Worm (Caenorhabditis elegans) whole organism, L1 larva: ENCODE data around the gene R151.8.
A peak's percentile ranks its signal among the peaks of the same experiment; 100 is the strongest.

Source experiments
- C04F5.9 ChIP-seq: sonication (generic microtip); optimal IDR thresholded peaks from 2 replicates; lab custom pipeline; 2016; ENCODE audit warnings: missing genetic modification characterization, missing compliant biosample characterization
- C16A3.4 ChIP-seq: fragments of 150-350 bp; optimal IDR thresholded peaks from 2 replicates; lab custom pipeline; 2014; ENCODE audit warnings: missing biosample characterization, missing genetic modification characterization
- C34B4.2 ChIP-seq: sonication (generic microtip); optimal IDR thresholded peaks from 2 replicates; lab custom pipeline; 2017; ENCODE audit warnings: mild to moderate bottlenecking, missing genetic modification characterization, missing compliant biosample characterization
- F16B12.6 ChIP-seq: fragments of 150-350 bp; optimal IDR thresholded peaks from 2 replicates; lab custom pipeline; 2014; ENCODE audit warnings: missing biosample characterization, missing genetic modification characterization
- alr-1 ChIP-seq: fragments of 200-800 bp; sonication (Bioruptor generic); optimal IDR thresholded peaks from 2 replicates; lab custom pipeline; 2018; ENCODE audit warnings: borderline replicate concordance, mild to moderate bottlenecking, missing genetic modification characterization, missing compliant biosample characterization
- blmp-1 ChIP-seq: fragments of 150-350 bp; optimal IDR thresholded peaks from 2 replicates; lab custom pipeline; 2014; ENCODE audit warnings: missing biosample characterization, missing genetic modification characterization
- ceh-63 ChIP-seq: fragments of 200-800 bp; sonication (Bioruptor generic); optimal IDR thresholded peaks from 2 replicates; lab custom pipeline; 2018; ENCODE audit warnings: mild to moderate bottlenecking, missing genetic modification characterization, missing compliant biosample characterization
- ceh-82 ChIP-seq, 3 experiments: fragments of 150-350 bp in 1 of 3; sonication (generic microtip) in 2 of 3; optimal IDR thresholded peaks; 2 replicates each; lab custom pipeline; 2014 to 2017; ENCODE audit warnings: missing biosample characterization in 3 of 3, missing genetic modification characterization in 3 of 3
- ceh-88 ChIP-seq: fragments of 200-800 bp; sonication (Bioruptor generic); IDR thresholded peaks from 2 replicates; pipeline ENCODE4 v1.3.6; 2022; ENCODE audit warnings: missing genetic modification characterization, missing compliant biosample characterization
- dpl-1 ChIP-seq, 3 experiments: fragments of 150-350 bp in 2 of 3; sonication (generic microtip) in 1 of 3; optimal IDR thresholded peaks; 2 replicates each; lab custom pipeline; 2014 to 2017; ENCODE audit warnings: missing biosample characterization in 3 of 3, missing genetic modification characterization in 3 of 3, missing genetic modification reagents in 3 of 3
- dsc-1 ChIP-seq: sonication (generic microtip); optimal IDR thresholded peaks from 2 replicates; lab custom pipeline; 2016; ENCODE audit warnings: mild to moderate bottlenecking, missing genetic modification characterization, missing compliant biosample characterization
- efl-3 ChIP-seq: fragments of 200-800 bp; sonication (Bioruptor generic); optimal IDR thresholded peaks from 2 replicates; lab custom pipeline; 2018; ENCODE audit warnings: mild to moderate bottlenecking, missing genetic modification characterization, missing compliant biosample characterization
- elt-2 ChIP-seq: sonication (generic microtip); optimal IDR thresholded peaks from 2 replicates; lab custom pipeline; 2016; ENCODE audit warnings: missing genetic modification characterization, mild to moderate bottlenecking, inconsistent platforms, missing compliant biosample characterization, missing genetic modification reagents
- ets-5 ChIP-seq: fragments of 200-800 bp; sonication (Bioruptor generic); IDR thresholded peaks from 2 replicates; pipeline ENCODE4 v1.3.6; 2022; ENCODE audit warnings: missing genetic modification characterization, missing compliant biosample characterization
- fkh-10 ChIP-seq: sonication (generic microtip); optimal IDR thresholded peaks from 2 replicates; lab custom pipeline; 2017; ENCODE audit warnings: missing biosample characterization, missing genetic modification reagents, missing genetic modification characterization
- fkh-4 ChIP-seq: sonication (generic microtip); optimal IDR thresholded peaks from 2 replicates; lab custom pipeline; 2016; ENCODE audit warnings: missing compliant biosample characterization, missing genetic modification characterization, borderline replicate concordance
- fos-1 ChIP-seq: fragments of 150-350 bp; optimal IDR thresholded peaks from 2 replicates; lab custom pipeline; 2014; ENCODE audit warnings: missing biosample characterization, missing genetic modification characterization
- hpl-2 ChIP-seq: fragments of 150-350 bp; optimal IDR thresholded peaks from 2 replicates; lab custom pipeline; 2014; ENCODE audit warnings: missing biosample characterization, missing genetic modification reagents, missing genetic modification characterization
- irx-1 ChIP-seq: sonication (generic microtip); optimal IDR thresholded peaks from 2 replicates; lab custom pipeline; 2016; ENCODE audit warnings: missing genetic modification characterization, missing compliant biosample characterization
- isw-1 ChIP-seq: fragments of 200-800 bp; sonication (Bioruptor generic); IDR thresholded peaks from 2 replicates; pipeline ENCODE4 v1.3.6; 2022; ENCODE audit warnings: missing genetic modification characterization, missing compliant biosample characterization
- lin-13 ChIP-seq: fragments of 150-350 bp; optimal IDR thresholded peaks from 2 replicates; lab custom pipeline; 2014; ENCODE audit warnings: missing biosample characterization, missing genetic modification reagents, missing genetic modification characterization
- lin-14 ChIP-seq: fragments of 200-800 bp; sonication (Bioruptor generic); optimal IDR thresholded peaks from 2 replicates; lab custom pipeline; 2018; ENCODE audit warnings: mild to moderate bottlenecking, missing genetic modification characterization, moderate library complexity, missing compliant biosample characterization
- lin-39 ChIP-seq: fragments of 150-350 bp; optimal IDR thresholded peaks from 2 replicates; lab custom pipeline; 2014; ENCODE audit warnings: missing biosample characterization, missing genetic modification reagents, missing genetic modification characterization
- lir-3 ChIP-seq: sonication (generic microtip); optimal IDR thresholded peaks from 2 replicates; lab custom pipeline; 2016; ENCODE audit warnings: mild to moderate bottlenecking, missing genetic modification characterization, moderate library complexity, missing compliant biosample characterization; ENCODE audit not compliant: poor library complexity
- mep-1 ChIP-seq: fragments of 150-350 bp; optimal IDR thresholded peaks from 2 replicates; lab custom pipeline; 2014; ENCODE audit warnings: missing biosample characterization, missing genetic modification characterization
- nhr-11 ChIP-seq: fragments of 150-350 bp; optimal IDR thresholded peaks from 2 replicates; lab custom pipeline; 2014; ENCODE audit warnings: missing biosample characterization, missing genetic modification characterization
- nhr-19 ChIP-seq: fragments of 200-800 bp; sonication (Bioruptor generic); conservative IDR thresholded peaks from 2 replicates; pipeline ENCODE4 v1.3.6; 2022; ENCODE audit warnings: missing genetic modification characterization, missing compliant biosample characterization
- nhr-20 ChIP-seq: sonication (generic microtip); optimal IDR thresholded peaks from 2 replicates; lab custom pipeline; 2016; ENCODE audit warnings: mild to moderate bottlenecking, missing genetic modification characterization, missing compliant biosample characterization
- nhr-237 ChIP-seq: fragments of 150-350 bp; optimal IDR thresholded peaks from 2 replicates; lab custom pipeline; 2014; ENCODE audit warnings: missing biosample characterization, missing genetic modification characterization
- nhr-28 ChIP-seq: fragments of 150-350 bp; optimal IDR thresholded peaks from 2 replicates; lab custom pipeline; 2014; ENCODE audit warnings: missing biosample characterization, missing genetic modification characterization
- nhr-71 ChIP-seq: sonication (generic microtip); optimal IDR thresholded peaks from 2 replicates; lab custom pipeline; 2016; ENCODE audit warnings: mild to moderate bottlenecking, missing genetic modification characterization, moderate library complexity, missing compliant biosample characterization
- nhr-76 ChIP-seq: sonication (generic microtip); optimal IDR thresholded peaks from 2 replicates; lab custom pipeline; 2017; ENCODE audit warnings: missing biosample characterization, missing genetic modification characterization
- nhr-84 ChIP-seq: sonication (generic microtip); optimal IDR thresholded peaks from 2 replicates; lab custom pipeline; 2017; ENCODE audit warnings: missing biosample characterization, missing genetic modification characterization
- nhr-85 ChIP-seq: sonication (generic microtip); peaks from one replicate; lab custom pipeline; 2016; ENCODE audit warnings: missing genetic modification characterization, inconsistent platforms, missing compliant biosample characterization
- pag-3 ChIP-seq: sonication (generic microtip); optimal IDR thresholded peaks from 2 replicates; lab custom pipeline; 2017; ENCODE audit warnings: missing genetic modification characterization, mild to moderate bottlenecking, missing compliant biosample characterization, antibody characterized with exemption, borderline replicate concordance; ENCODE audit not compliant: insufficient read depth
- pax-3 ChIP-seq: fragments of 200-800 bp; sonication (Bioruptor generic); optimal IDR thresholded peaks from 2 replicates; lab custom pipeline; 2018; ENCODE audit warnings: mild to moderate bottlenecking, missing genetic modification characterization, moderate library complexity, missing compliant biosample characterization
- rnt-1 ChIP-seq: sonication (generic microtip); optimal IDR thresholded peaks from 2 replicates; lab custom pipeline; 2016; ENCODE audit warnings: mild to moderate bottlenecking, missing genetic modification characterization, moderate library complexity, missing compliant biosample characterization
- skn-1 ChIP-seq: fragments of 150-350 bp; optimal IDR thresholded peaks from 2 replicates; lab custom pipeline; 2014; ENCODE audit warnings: missing biosample characterization, missing genetic modification characterization
- snpc-4 ChIP-seq: fragments of 150-350 bp; optimal IDR thresholded peaks from 2 replicates; lab custom pipeline; 2014; ENCODE audit warnings: missing biosample characterization, missing genetic modification characterization
- sox-4 ChIP-seq: sonication (generic microtip); optimal IDR thresholded peaks from 2 replicates; lab custom pipeline; 2016; ENCODE audit warnings: missing genetic modification characterization, missing compliant biosample characterization
- sptf-1 ChIP-seq: fragments of 150-350 bp; optimal IDR thresholded peaks from 2 replicates; lab custom pipeline; 2014; ENCODE audit warnings: missing biosample characterization, missing genetic modification characterization
- sup-37 ChIP-seq: fragments of 200-800 bp; sonication (Bioruptor generic); optimal IDR thresholded peaks from 2 replicates; lab custom pipeline; 2018; ENCODE audit warnings: mild to moderate bottlenecking, missing genetic modification characterization, missing compliant biosample characterization
- swsn-7 ChIP-seq: sonication (generic microtip); optimal IDR thresholded peaks from 2 replicates; lab custom pipeline; 2016; ENCODE audit warnings: missing genetic modification characterization, missing compliant biosample characterization
- tbx-2 ChIP-seq: sonication (generic microtip); optimal IDR thresholded peaks from 2 replicates; lab custom pipeline; 2016; ENCODE audit warnings: missing genetic modification characterization, missing compliant biosample characterization
- unc-130 ChIP-seq: fragments of 150-350 bp; optimal IDR thresholded peaks from 2 replicates; lab custom pipeline; 2017; ENCODE audit warnings: missing biosample characterization, missing genetic modification characterization, inconsistent platforms
- unc-62 ChIP-seq: fragments of 150-350 bp; optimal IDR thresholded peaks from 2 replicates; lab custom pipeline; 2014; ENCODE audit warnings: missing biosample characterization, missing genetic modification reagents, missing genetic modification characterization
- unc-86 ChIP-seq: sonication (generic microtip); optimal IDR thresholded peaks from 2 replicates; lab custom pipeline; 2016; ENCODE audit warnings: missing genetic modification characterization, missing compliant biosample characterization
- vab-15 ChIP-seq: sonication (generic microtip); optimal IDR thresholded peaks from 2 replicates; lab custom pipeline; 2017; ENCODE audit warnings: missing genotype, mild to moderate bottlenecking, missing genetic modification characterization, missing compliant biosample characterization
- xbp-1 ChIP-seq: sonication (generic microtip); optimal IDR thresholded peaks from 2 replicates; lab custom pipeline; 2016; ENCODE audit warnings: missing genetic modification characterization, missing compliant biosample characterization
- zag-1 ChIP-seq: fragments of 150-350 bp; optimal IDR thresholded peaks from 2 replicates; lab custom pipeline; 2014; ENCODE audit warnings: missing biosample characterization, missing genetic modification characterization
- ztf-4 ChIP-seq: fragments of 150-350 bp; optimal IDR thresholded peaks from 2 replicates; lab custom pipeline; 2014; ENCODE audit warnings: missing biosample characterization, missing genetic modification characterization

Gene R151.8

ce11 chrIII:7229687-7230086 is at the start of gene R151.8:
R151.8 (minus strand) TSS chrIII:7229787.
- TF ChIP-seq nhr-85 (tag; lab: Kevin White, UChicago) = peak; percentile 13
- TF ChIP-seq fkh-10 (GFP tag; lab: Kevin White, UChicago) = no peak

- no peak for TF ChIP-seq ceh-63
- peak; percentile 2 for TF ChIP-seq tbx-2 (tag; lab: Kevin White, UChicago)
- peak; percentile 11 for TF ChIP-seq sox-4 (tag; lab: Kevin White, UChicago)
- TF ChIP-seq nhr-76 (tag; lab: Kevin White, UChicago) = no peak
- TF ChIP-seq sup-37 = no peak
- TF ChIP-seq vab-15 (tag; lab: Kevin White, UChicago) = no peak
- peak; percentile 41 to 65 (median 64) for TF ChIP-seq dpl-1 (GFP tag; optimal IDR thresholded peaks at IDR 0.05; lab: Kevin White, UChicago)
- no peak for TF ChIP-seq ztf-4
- TF ChIP-seq unc-130 (tag; lab: Kevin White, UChicago) = no peak
- TF ChIP-seq mep-1 = peak; percentile 26
- TF ChIP-seq snpc-4 (tag; lab: Kevin White, UChicago) = peak; percentile 98
- no peak for TF ChIP-seq nhr-11
- TF ChIP-seq zag-1 (tag; lab: Kevin White, UChicago) = no peak
- TF ChIP-seq ets-5 (GFP tag; lab: Robert Waterston, UW) = no peak
- peak; percentile 51 for TF ChIP-seq xbp-1 (tag; lab: Kevin White, UChicago)
- no peak for TF ChIP-seq nhr-28 (tag; lab: Kevin White, UChicago)
- TF ChIP-seq ceh-82 (tag; optimal IDR thresholded peaks at IDR 0.05; lab: Kevin White, UChicago) = peak in 2 of 3 experiments; percentile 58 to 61
- TF ChIP-seq sptf-1 (tag; lab: Kevin White, UChicago) = no peak
- TF ChIP-seq fkh-4 (tag; lab: Kevin White, UChicago) = no peak
- no peak for TF ChIP-seq nhr-237 (tag; lab: Kevin White, UChicago)
- TF ChIP-seq F16B12.6 (tag; lab: Kevin White, UChicago) = no peak
- peak; percentile 73 for TF ChIP-seq nhr-71 (tag; lab: Kevin White, UChicago)
- TF ChIP-seq C16A3.4 (tag; lab: Kevin White, UChicago) = peak; percentile 78
- TF ChIP-seq lin-13 = peak; percentile 15
- TF ChIP-seq irx-1 (tag; lab: Kevin White, UChicago) = peak; percentile 43
- TF ChIP-seq fos-1 (tag; lab: Kevin White, UChicago) = peak; percentile 64
- TF ChIP-seq fkh-10 (GFP tag; lab: Kevin White, UChicago) = no peak
- no peak for TF ChIP-seq alr-1
- peak; percentile 38 for TF ChIP-seq isw-1 (GFP tag; lab: Robert Waterston, UW)
- peak; percentile 66 for TF ChIP-seq elt-2 (tag; lab: Kevin White, UChicago)
- no peak for TF ChIP-seq C04F5.9 (tag; lab: Kevin White, UChicago)
- no peak for TF ChIP-seq lir-3
- TF ChIP-seq rnt-1 (tag; lab: Kevin White, UChicago) = peak; percentile 16
- no peak for TF ChIP-seq pag-3 (tag; lab: Kevin White, UChicago)
- no peak for TF ChIP-seq unc-62 (GFP tag; lab: Kevin White, UChicago)
- peak; percentile 3 for TF ChIP-seq dsc-1 (tag; lab: Kevin White, UChicago)
- no peak for TF ChIP-seq ceh-88
- no peak for TF ChIP-seq nhr-85 (tag; lab: Kevin White, UChicago)
- TF ChIP-seq hpl-2 (GFP tag; lab: Kevin White, UChicago) = peak; percentile 27
- TF ChIP-seq nhr-84 (tag; lab: Kevin White, UChicago) = no peak
- TF ChIP-seq lin-14 (GFP tag; lab: Kevin White, UChicago) = peak; percentile 41
- peak; percentile 72 for TF ChIP-seq swsn-7 (tag; lab: Kevin White, UChicago)
- TF ChIP-seq nhr-19 (GFP tag; lab: Robert Waterston, UW) = peak; percentile 40; the same call in 1 of the 2 replicates
- TF ChIP-seq efl-3 (GFP tag; lab: Kevin White, UChicago) = no peak
- peak; percentile 76 for TF ChIP-seq skn-1 (tag; lab: Kevin White, UChicago)
- no peak for TF ChIP-seq C34B4.2 (tag; lab: Kevin White, UChicago)
- no peak for TF ChIP-seq unc-86 (tag; lab: Kevin White, UChicago)
- peak; percentile 64 for TF ChIP-seq nhr-20 (tag; lab: Kevin White, UChicago)
- no peak for TF ChIP-seq blmp-1 (tag; lab: Kevin White, UChicago)
- TF ChIP-seq pax-3 (tag; lab: Kevin White, UChicago) = no peak
- TF ChIP-seq lin-39 (tag; lab: Kevin White, UChicago) = no peak
Measured at ce11 chrIII:7278491-7278890, 48.9 kb upstream of the R151.8 start.
